Fruit fly (Drosophila melanogaster) whole organism, prepupa: ENCODE results near the gene CG13711.

Experiments used
- Blimp-1 ChIP-seq: fragments of 200-800 bp; sonication (Bioruptor generic); optimal IDR thresholded peaks from 3 replicates; lab custom pipeline; 2017; ENCODE audit warnings: missing biosample characterization, missing genetic modification characterization, mild to moderate bottlenecking, moderate library complexity, missing genetic modification reagents
- CG10631 ChIP-seq: fragments of 200-800 bp; sonication (Bioruptor generic); optimal IDR thresholded peaks from 2 replicates; lab custom pipeline; 2016; ENCODE audit warnings: missing biosample characterization, missing genetic modification characterization
- CG10669 ChIP-seq: fragments of 200-800 bp; sonication (Bioruptor generic); optimal IDR thresholded peaks from 3 replicates; lab custom pipeline; 2018; ENCODE audit warnings: missing biosample characterization, mild to moderate bottlenecking, missing genetic modification characterization, moderate library complexity
- CG11294 ChIP-seq: fragments of 200-800 bp; sonication (Bioruptor generic); IDR thresholded peaks from 2 replicates; pipeline ENCODE4 v1.3.6; 2022; ENCODE audit warnings: missing biosample characterization, missing genetic modification characterization
- CG11762 ChIP-seq: fragments of 200-800 bp; sonication (Bioruptor generic); optimal IDR thresholded peaks from 3 replicates; lab custom pipeline; 2016; ENCODE audit warnings: missing biosample characterization, missing genetic modification characterization; ENCODE audit not compliant: insufficient read depth
- CG11902 ChIP-seq: fragments of 200-800 bp; sonication (Bioruptor generic); optimal IDR thresholded peaks from 3 replicates; lab custom pipeline; 2016; ENCODE audit warnings: missing biosample characterization, missing genetic modification characterization
- CG15336 ChIP-seq: fragments of 200-800 bp; sonication (Bioruptor generic); IDR thresholded peaks from 2 replicates; pipeline ENCODE4 v1.3.6; 2022; ENCODE audit warnings: missing biosample characterization, missing genetic modification characterization
- CG1621 ChIP-seq: fragments of 200-800 bp; sonication (Bioruptor generic); optimal IDR thresholded peaks from 3 replicates; lab custom pipeline; 2018; ENCODE audit warnings: missing biosample characterization, mild to moderate bottlenecking, missing genetic modification characterization
- CG16779 ChIP-seq: fragments of 200-800 bp; sonication (Bioruptor generic); optimal IDR thresholded peaks from 3 replicates; lab custom pipeline; 2017; ENCODE audit warnings: missing biosample characterization, mild to moderate bottlenecking, missing genetic modification characterization
- CG31627 ChIP-seq: fragments of 200-800 bp; sonication (Bioruptor generic); optimal IDR thresholded peaks from 3 replicates; lab custom pipeline; 2016; ENCODE audit warnings: missing biosample characterization, missing genetic modification characterization
- CG32006 ChIP-seq: fragments of 200-800 bp; sonication (Bioruptor generic); optimal IDR thresholded peaks from 3 replicates; lab custom pipeline; 2017; ENCODE audit warnings: missing biosample characterization, mild to moderate bottlenecking, missing genetic modification characterization
- CG6163 ChIP-seq: fragments of 200-800 bp; sonication (Bioruptor generic); IDR thresholded peaks from 3 replicates; pipeline ENCODE4 v1.3.6; 2022; ENCODE audit warnings: missing biosample characterization, missing genetic modification characterization
- CG6276 ChIP-seq: fragments of 200-800 bp; sonication (Bioruptor generic); optimal IDR thresholded peaks from 2 replicates; lab custom pipeline; 2017; ENCODE audit warnings: missing biosample characterization, mild to moderate bottlenecking, missing genetic modification characterization
- CG6792 ChIP-seq: fragments of 200-800 bp; sonication (Bioruptor generic); optimal IDR thresholded peaks from 3 replicates; lab custom pipeline; 2016; ENCODE audit warnings: missing biosample characterization, missing genetic modification characterization
- CG6854 ChIP-seq: fragments of 200-800 bp; sonication (Bioruptor generic); optimal IDR thresholded peaks from 2 replicates; lab custom pipeline; 2017; ENCODE audit warnings: missing biosample characterization, mild to moderate bottlenecking, missing genetic modification characterization
- CG7368 ChIP-seq: fragments of 200-800 bp; sonication (Bioruptor generic); optimal IDR thresholded peaks from 3 replicates; lab custom pipeline; 2016; ENCODE audit warnings: missing biosample characterization, missing genetic modification characterization
- CG8119 ChIP-seq: fragments of 200-800 bp; sonication (Bioruptor generic); IDR thresholded peaks from 3 replicates; pipeline ENCODE4 v1.3.6; 2022; ENCODE audit warnings: missing biosample characterization, missing genetic modification characterization
- CG8319 ChIP-seq: fragments of 200-800 bp; sonication (Bioruptor generic); optimal IDR thresholded peaks from 3 replicates; lab custom pipeline; 2016; ENCODE audit warnings: missing biosample characterization, missing genetic modification characterization
- CG8632 ChIP-seq: fragments of 200-800 bp; sonication (Bioruptor generic); optimal IDR thresholded peaks from 3 replicates; lab custom pipeline; 2016; ENCODE audit warnings: missing biosample characterization, missing genetic modification characterization
- CG9139 ChIP-seq: fragments of 200-800 bp; sonication (Bioruptor generic); optimal IDR thresholded peaks from 3 replicates; lab custom pipeline; 2017; ENCODE audit warnings: missing biosample characterization, mild to moderate bottlenecking, missing genetic modification characterization
- Eip75B ChIP-seq: fragments of 200-800 bp; sonication (Bioruptor generic); optimal IDR thresholded peaks from 3 replicates; lab custom pipeline; 2016; ENCODE audit warnings: missing biosample characterization, missing genetic modification characterization
- Eip78C ChIP-seq: fragments of 200-800 bp; sonication (Bioruptor generic); peaks from one replicate; lab custom pipeline; 2016; ENCODE audit warnings: missing biosample characterization, missing genetic modification characterization
- Ets21C ChIP-seq: fragments of 200-800 bp; sonication (Bioruptor generic); optimal IDR thresholded peaks from 3 replicates; lab custom pipeline; 2016; ENCODE audit warnings: missing biosample characterization, missing genetic modification characterization
- Gug ChIP-seq: fragments of 200-800 bp; sonication (Bioruptor generic); IDR thresholded peaks from 2 replicates; pipeline ENCODE4 v1.3.6; 2022; ENCODE audit warnings: missing biosample characterization, missing genetic modification characterization
- Hr38 ChIP-seq: sonication (Bioruptor generic); optimal IDR thresholded peaks from 2 replicates; lab custom pipeline; 2016; ENCODE audit warnings: missing biosample characterization, missing genetic modification characterization
- Hr4 ChIP-seq: fragments of 200-800 bp; sonication (Bioruptor generic); optimal IDR thresholded peaks from 3 replicates; lab custom pipeline; 2016; ENCODE audit warnings: missing biosample characterization, missing genetic modification characterization
- Lpt ChIP-seq: fragments of 200-800 bp; sonication (Bioruptor generic); optimal IDR thresholded peaks from 3 replicates; lab custom pipeline; 2016; ENCODE audit warnings: missing biosample characterization, missing genetic modification characterization
- Met ChIP-seq: fragments of 200-800 bp; sonication (Bioruptor generic); optimal IDR thresholded peaks from 3 replicates; lab custom pipeline; 2016; ENCODE audit warnings: missing biosample characterization, missing genetic modification characterization
- Smox ChIP-seq: fragments of 200-800 bp; sonication (Bioruptor generic); optimal IDR thresholded peaks from 3 replicates; lab custom pipeline; 2016; ENCODE audit warnings: missing biosample characterization, missing genetic modification characterization
- Sox102F ChIP-seq: fragments of 200-800 bp; sonication (Bioruptor generic); optimal IDR thresholded peaks from 2 replicates; lab custom pipeline; 2016; ENCODE audit warnings: missing biosample characterization, mild to moderate bottlenecking, missing genetic modification characterization
- Sox14 ChIP-seq: fragments of 200-800 bp; sonication (Bioruptor generic); optimal IDR thresholded peaks from 3 replicates; lab custom pipeline; 2016; ENCODE audit warnings: missing biosample characterization, missing genetic modification characterization
- Sox15 ChIP-seq: fragments of 200-800 bp; sonication (Bioruptor generic); optimal IDR thresholded peaks from 3 replicates; lab custom pipeline; 2016; ENCODE audit warnings: missing biosample characterization, missing genetic modification characterization
- achi ChIP-seq: fragments of 200-800 bp; sonication (Bioruptor generic); optimal IDR thresholded peaks from 3 replicates; lab custom pipeline; 2016; ENCODE audit warnings: missing biosample characterization, missing genetic modification characterization
- acj6 ChIP-seq: fragments of 200-800 bp; sonication (Bioruptor generic); optimal IDR thresholded peaks from 3 replicates; lab custom pipeline; 2016; ENCODE audit warnings: missing biosample characterization, missing genetic modification characterization
- cyc ChIP-seq: fragments of 200-800 bp; sonication (Bioruptor generic); optimal IDR thresholded peaks from 3 replicates; lab custom pipeline; 2016; ENCODE audit warnings: missing biosample characterization, missing genetic modification characterization
- dsx ChIP-seq: fragments of 200-800 bp; optimal IDR thresholded peaks from 3 replicates; lab custom pipeline; 2019; ENCODE audit warnings: missing biosample characterization, mild to moderate bottlenecking, missing genetic modification characterization, moderate library complexity; ENCODE audit not compliant: poor library complexity, severe bottlenecking
- eg ChIP-seq: fragments of 200-800 bp; sonication (Bioruptor generic); IDR thresholded peaks from 3 replicates; pipeline ENCODE4 v1.3.6; 2022; ENCODE audit warnings: missing biosample characterization, missing genetic modification characterization
- fd59A ChIP-seq: fragments of 200-800 bp; sonication (Bioruptor generic); optimal IDR thresholded peaks from 2 replicates; lab custom pipeline; 2017; ENCODE audit warnings: missing biosample characterization, mild to moderate bottlenecking, missing genetic modification characterization, missing genetic modification reagents
- fkh ChIP-seq: fragments of 200-800 bp; sonication (Bioruptor generic); optimal IDR thresholded peaks from 3 replicates; lab custom pipeline; 2017; ENCODE audit warnings: missing biosample characterization, mild to moderate bottlenecking, missing genetic modification characterization, moderate library complexity
- lz ChIP-seq: fragments of 200-800 bp; sonication (Bioruptor generic); optimal IDR thresholded peaks from 3 replicates; lab custom pipeline; 2016; ENCODE audit warnings: missing biosample characterization, missing genetic modification characterization
- net ChIP-seq: fragments of 200-800 bp; sonication (Bioruptor generic); optimal IDR thresholded peaks from 3 replicates; lab custom pipeline; 2016; ENCODE audit warnings: missing biosample characterization, missing genetic modification characterization
- salr ChIP-seq, 2 experiments: fragments of 200-800 bp; sonication (Bioruptor generic); optimal IDR thresholded peaks; 3 replicates each; lab custom pipeline; 2016 to 2018; ENCODE audit warnings: missing biosample characterization in 2 of 2, missing genetic modification characterization in 2 of 2, mild to moderate bottlenecking in 1 of 2
- svp ChIP-seq: fragments of 200-800 bp; sonication (Bioruptor generic); peaks from one replicate; lab custom pipeline; 2016; ENCODE audit warnings: missing biosample characterization, missing genetic modification characterization
- vri ChIP-seq: fragments of 200-800 bp; sonication (Bioruptor generic); optimal IDR thresholded peaks from 3 replicates; lab custom pipeline; 2016; ENCODE audit warnings: missing biosample characterization, mild to moderate bottlenecking, missing genetic modification characterization

Gene CG13711

dm6 chr3L:4719743-4720142, 37.9 kb upstream of the CG13711 start (continued):
- TF ChIP-seq CG11902 (GFP tag; lab: Kevin White, UChicago): no peak
- TF ChIP-seq Sox102F (GFP tag; lab: Kevin White, UChicago): peak; percentile 5
- no peak for TF ChIP-seq fkh (GFP tag; lab: Kevin White, UChicago)
- TF ChIP-seq CG6276: peak; percentile 13
- no peak for TF ChIP-seq fd59A (GFP tag; lab: Kevin White, UChicago)
- no peak for TF ChIP-seq CG11762 (GFP tag; lab: Kevin White, UChicago)
- TF ChIP-seq net (GFP tag; lab: Kevin White, UChicago): no peak
- TF ChIP-seq CG6163: peak; percentile 27; the same call in 2 of the 3 replicates
- TF ChIP-seq dsx (GFP tag; lab: Kevin White, UChicago): no peak
- no peak for TF ChIP-seq CG11294 (GFP tag; lab: Robert Waterston, UW)
- no peak for TF ChIP-seq CG10669 (GFP tag; lab: Kevin White, UChicago)
- TF ChIP-seq CG6792: no peak
- peak; percentile 67 for TF ChIP-seq Eip75B (GFP tag; lab: Kevin White, UChicago)
- TF ChIP-seq lz (GFP tag; lab: Kevin White, UChicago): no peak
- no peak for TF ChIP-seq CG8319 (GFP tag; lab: Kevin White, UChicago)
- no peak for TF ChIP-seq Hr38 (GFP tag; lab: Kevin White, UChicago)
- TF ChIP-seq CG8632 (GFP tag; lab: Kevin White, UChicago): no peak
- no peak for TF ChIP-seq salr (GFP tag; optimal IDR thresholded peaks at IDR 0.05; lab: Kevin White, UChicago)
- no peak for TF ChIP-seq Ets21C (GFP tag; lab: Kevin White, UChicago)
- peak; percentile 46 for TF ChIP-seq Lpt (GFP tag; lab: Kevin White, UChicago)
- peak; percentile 11 for TF ChIP-seq Blimp-1 (GFP tag; lab: Kevin White, UChicago)
- no peak for TF ChIP-seq Sox15 (GFP tag; lab: Kevin White, UChicago)
- TF ChIP-seq CG1621 (tag; lab: Kevin White, UChicago): no peak
- no peak for TF ChIP-seq Sox14 (GFP tag; lab: Kevin White, UChicago)
- no peak for TF ChIP-seq CG7368 (GFP tag; lab: Kevin White, UChicago)
- peak; percentile 76 for TF ChIP-seq CG6854 (GFP tag; lab: Kevin White, UChicago)

- peak; percentile 45 for TF ChIP-seq Hr4
- no peak for TF ChIP-seq Sox102F (GFP tag; lab: Kevin White, UChicago)
- peak; percentile 52; the same call in 2 of the 3 replicates for TF ChIP-seq CG8119 (GFP tag; lab: Robert Waterston, UW)
- peak; percentile 59 for TF ChIP-seq CG32006
- no peak for TF ChIP-seq CG6163
- TF ChIP-seq CG11902 (GFP tag; lab: Kevin White, UChicago): no peak
- no peak for TF ChIP-seq CG9139 (GFP tag; lab: Kevin White, UChicago)
- TF ChIP-seq fkh (GFP tag; lab: Kevin White, UChicago): no peak
- no peak for TF ChIP-seq svp (GFP tag; lab: Kevin White, UChicago)
- TF ChIP-seq CG10631: no peak
- no peak for TF ChIP-seq achi (GFP tag; lab: Kevin White, UChicago)
- TF ChIP-seq Eip78C: peak; percentile 74
- peak; percentile 36 for TF ChIP-seq CG6276
- TF ChIP-seq CG16779 (tag; lab: Kevin White, UChicago): no peak
- TF ChIP-seq CG15336 (GFP tag; lab: Robert Waterston, UW): peak; percentile 73
- peak; percentile 44; the same call in 1 of the 3 replicates for TF ChIP-seq eg
Measured at dm6 chr3L:4720510-4721157, 37.0 kb upstream of the CG13711 start.

dm6 chr3L:4721886-4722285, 35.8 kb upstream of the CG13711 start:
- TF ChIP-seq fkh (GFP tag; lab: Kevin White, UChicago): no peak
- TF ChIP-seq eg: peak; percentile 93
- TF ChIP-seq CG8319 (GFP tag; lab: Kevin White, UChicago): peak; percentile 17
- peak; percentile 68 for TF ChIP-seq CG6792
- TF ChIP-seq acj6 (GFP tag; lab: Kevin White, UChicago): peak; percentile 76
- peak; percentile 36 for TF ChIP-seq fd59A (GFP tag; lab: Kevin White, UChicago)
- TF ChIP-seq CG16779 (tag; lab: Kevin White, UChicago): peak; percentile 60
- TF ChIP-seq CG31627 (GFP tag; lab: Kevin White, UChicago): no peak
- TF ChIP-seq Met: no peak
- no peak for TF ChIP-seq CG9139 (GFP tag; lab: Kevin White, UChicago)
- no peak for TF ChIP-seq CG6854 (GFP tag; lab: Kevin White, UChicago)
- TF ChIP-seq Smox (GFP tag; lab: Kevin White, UChicago): no peak
- peak; percentile 89 for TF ChIP-seq Gug (GFP tag; lab: Robert Waterston, UW)
- TF ChIP-seq Sox14 (GFP tag; lab: Kevin White, UChicago): peak; percentile 21
- peak; percentile 0 for TF ChIP-seq Sox15 (GFP tag; lab: Kevin White, UChicago)
- no peak for TF ChIP-seq Sox102F (GFP tag; lab: Kevin White, UChicago)
- peak; percentile 55 for TF ChIP-seq CG11762 (GFP tag; lab: Kevin White, UChicago)
- TF ChIP-seq Ets21C (GFP tag; lab: Kevin White, UChicago): no peak
- TF ChIP-seq svp (GFP tag; lab: Kevin White, UChicago): peak; percentile 58
- TF ChIP-seq CG8119 (GFP tag; lab: Robert Waterston, UW): peak; percentile 92
- TF ChIP-seq Blimp-1 (GFP tag; lab: Kevin White, UChicago): no peak
- TF ChIP-seq cyc (GFP tag; lab: Kevin White, UChicago): no peak
- peak; percentile 91 for TF ChIP-seq CG32006
- no peak for TF ChIP-seq vri (GFP tag; lab: Kevin White, UChicago)
- peak; percentile 82 for TF ChIP-seq Hr4
- peak; percentile 42 for TF ChIP-seq CG7368 (GFP tag; lab: Kevin White, UChicago)
- TF ChIP-seq CG6163: peak; percentile 90
